Worm (Caenorhabditis elegans): Measurements from ENCODE around the gene fat-6.

Gene fat-6

ce11 chrIV:11871083-11871482 lies 44.4 kb downstream of the fat-6 start:
- TF ChIP-seq him-1 (tag; optimal IDR thresholded peaks at IDR 0.05) (peak; percentile 36), W03F9.2 (tag; optimal IDR thresholded peaks at IDR 0.05) (no peak), dao-5 (tag; optimal IDR thresholded peaks at IDR 0.05) (no peak)

ce11 chrIV:11868452-11868851 lies 47.0 kb downstream of the fat-6 start:
- TF ChIP-seq W03F9.2 (tag; optimal IDR thresholded peaks at IDR 0.05) (no peak), dao-5 (tag; optimal IDR thresholded peaks at IDR 0.05) (no peak), him-1 (tag; optimal IDR thresholded peaks at IDR 0.05) (no peak)

ce11 chrIV:11867652-11868232 lies 47.7 kb downstream of the fat-6 start:
- TF ChIP-seq dao-5 (tag; optimal IDR thresholded peaks at IDR 0.05) (no peak), W03F9.2 (tag; optimal IDR thresholded peaks at IDR 0.05) (no peak), him-1 (tag; optimal IDR thresholded peaks at IDR 0.05) (no peak)

ce11 chrIV:11864226-11864625 lies 51.3 kb downstream of the fat-6 start, which contains the start of gene trpa-1:
trpa-1 (plus strand) TSS chrIV:11864526.
- TF ChIP-seq W03F9.2 (tag; optimal IDR thresholded peaks at IDR 0.05) (no peak), him-1 (tag; optimal IDR thresholded peaks at IDR 0.05) (no peak)
